Fruit fly (Drosophila melanogaster): Measurements from ENCODE around the gene CG10237.

CG10237 gene

DNA sequence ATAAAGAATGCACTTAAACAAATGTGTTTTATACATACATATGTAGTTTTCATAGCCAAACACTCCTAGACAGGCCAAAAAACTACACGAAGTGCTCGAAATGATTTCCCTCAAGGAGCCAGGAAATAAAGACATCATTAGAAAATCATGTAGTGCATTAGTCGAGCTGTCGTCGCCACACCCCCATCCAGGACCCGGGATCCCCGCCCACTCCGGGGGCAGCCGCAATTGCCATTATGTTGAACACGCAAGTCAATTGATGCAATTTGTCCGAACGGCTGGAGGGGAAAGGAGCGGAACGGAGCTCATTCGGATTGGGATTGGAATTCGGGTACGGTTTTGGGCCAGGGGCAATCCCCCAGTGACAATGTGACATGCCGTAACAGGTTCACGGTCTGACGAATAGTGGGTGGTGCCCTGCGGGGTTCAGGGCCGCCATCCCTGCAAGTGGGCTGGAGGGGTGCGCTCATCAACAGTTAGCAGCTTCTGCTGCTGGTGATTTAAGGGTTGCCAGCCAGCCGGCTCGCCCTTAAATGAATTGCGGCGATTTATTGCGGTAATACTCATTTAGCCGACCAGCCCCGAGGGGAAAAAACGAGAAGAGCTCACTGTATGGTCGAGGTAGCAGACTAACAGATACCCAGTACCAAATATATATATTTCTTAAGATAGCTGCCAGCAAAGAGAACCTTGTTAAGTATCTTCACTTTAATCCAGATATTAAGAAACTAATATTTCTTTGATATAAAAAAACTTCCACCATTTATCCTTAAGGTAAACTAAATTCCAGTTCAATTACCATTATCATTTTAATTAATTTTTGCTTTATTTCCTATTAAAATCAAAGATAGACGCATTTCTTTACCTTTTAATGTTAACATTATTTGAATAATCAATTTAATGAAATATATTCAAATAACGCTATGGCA, 38.1 kb upstream of the CG10237 start (continued):
- TF ChIP-seq Sry-β (GFP tag; optimal IDR thresholded peaks at IDR 0.05): no peak
- TF ChIP-seq sr (GFP tag; IDR thresholded peaks at IDR 0.05): no peak
- no peak for TF ChIP-seq ash1 (GFP tag; optimal IDR thresholded peaks at IDR 0.05)
- no peak for TF ChIP-seq CG9215 (GFP tag; IDR thresholded peaks at IDR 0.05)
- TF ChIP-seq H2.0 (GFP tag; IDR thresholded peaks at IDR 0.05): no peak
- TF ChIP-seq tgo (GFP tag; IDR thresholded peaks at IDR 0.05): no peak
- TF ChIP-seq CG2202 (tag; optimal IDR thresholded peaks at IDR 0.05): no peak
- TF ChIP-seq dysf (GFP tag; IDR thresholded peaks at IDR 0.05): 0 out of 3 replicates have a peak, but pooled peaks have one; percentile 29
- no peak for TF ChIP-seq Sox100B (GFP tag; optimal IDR thresholded peaks at IDR 0.05)
- no peak for TF ChIP-seq wek (GFP tag; optimal IDR thresholded peaks at IDR 0.05)
- TF ChIP-seq row (GFP tag; IDR thresholded peaks at IDR 0.05): no peak
- no peak for TF ChIP-seq CG4424 (GFP tag; optimal IDR thresholded peaks at IDR 0.05)
- peak; percentile 32 for TF ChIP-seq nmo (GFP tag; optimal IDR thresholded peaks at IDR 0.05)
- no peak for TF ChIP-seq exex (tag; optimal IDR thresholded peaks at IDR 0.05)
- TF ChIP-seq vfl (GFP tag; optimal IDR thresholded peaks at IDR 0.05): no peak
- TF ChIP-seq pnt (GFP tag; optimal IDR thresholded peaks at IDR 0.05): no peak
- no peak for TF ChIP-seq pho (GFP tag; optimal IDR thresholded peaks at IDR 0.05)
- TF ChIP-seq Hr78 (GFP tag; optimal IDR thresholded peaks at IDR 0.05): no peak
- no peak for TF ChIP-seq Meics (GFP tag; optimal IDR thresholded peaks at IDR 0.05)
- TF ChIP-seq CG17385 (GFP tag; optimal IDR thresholded peaks at IDR 0.05): no peak
- TF ChIP-seq CG9609 (GFP tag; optimal IDR thresholded peaks at IDR 0.05): no peak
- TF ChIP-seq B-H2 (GFP tag; optimal IDR thresholded peaks at IDR 0.05): no peak
- TF ChIP-seq lmd (GFP tag; IDR thresholded peaks at IDR 0.05): no peak
- no peak for TF ChIP-seq HHEX (GFP tag; optimal IDR thresholded peaks at IDR 0.05)
- no peak for TF ChIP-seq HLH54F (GFP tag; optimal IDR thresholded peaks at IDR 0.05)
- TF ChIP-seq CG7987 (GFP tag; optimal IDR thresholded peaks at IDR 0.05): no peak
- peak; percentile 3 for TF ChIP-seq CG14710 (tag; optimal IDR thresholded peaks at IDR 0.05)
- TF ChIP-seq CG11560 (tag; IDR thresholded peaks at IDR 0.05): no peak
- TF ChIP-seq CG3163 (GFP tag; optimal IDR thresholded peaks at IDR 0.05): no peak
- TF ChIP-seq unc-4 (GFP tag; IDR thresholded peaks at IDR 0.05; ENCODE audit: partially characterized antibody): no peak
- no peak for TF ChIP-seq ken (GFP tag; IDR thresholded peaks at IDR 0.05)

DNA sequence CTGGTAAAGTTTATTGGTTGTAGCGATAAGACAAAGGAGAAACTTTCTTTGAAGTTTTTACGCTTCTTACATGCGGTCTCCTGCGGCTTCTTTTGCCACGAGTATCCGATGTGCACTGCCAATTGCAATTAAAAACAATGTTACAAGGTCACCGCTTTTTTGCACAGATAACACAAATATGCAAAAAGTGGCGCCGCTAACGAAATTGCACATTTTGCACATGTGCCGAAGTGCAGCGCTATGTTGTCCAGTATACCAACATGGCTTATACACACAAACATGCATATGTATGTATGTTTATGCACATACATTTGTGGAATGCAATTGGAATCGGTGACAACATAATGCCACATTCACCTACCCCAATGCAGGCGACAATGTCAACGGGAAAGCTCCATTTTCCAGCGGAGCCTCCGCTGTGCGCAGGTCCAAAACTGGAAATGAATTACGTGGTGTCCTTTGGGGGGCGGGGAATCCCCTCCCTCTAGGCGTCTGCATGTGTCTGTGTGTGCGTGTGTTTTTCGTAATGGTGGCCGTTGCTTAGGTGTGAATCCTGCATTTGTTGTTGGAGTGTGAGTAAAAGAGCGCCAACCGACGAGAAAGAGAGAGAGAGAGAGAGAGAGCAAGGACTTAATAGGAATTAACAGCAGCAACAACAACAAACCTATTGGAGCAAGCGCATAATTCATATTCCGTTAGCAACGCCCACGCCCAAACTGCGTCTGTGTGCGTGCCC, 36.9 kb upstream of the CG10237 start:
- TF ChIP-seq slp2 (GFP tag; optimal IDR thresholded peaks at IDR 0.05) (no peak), wor (GFP tag; IDR thresholded peaks at IDR 0.05) (no peak), abd-A (tag; optimal IDR thresholded peaks at IDR 0.05) (peak; percentile 83), Elba2 (GFP tag; optimal IDR thresholded peaks at IDR 0.05) (no peak), D (optimal IDR thresholded peaks at IDR 0.05) (peak; percentile 51), D (GFP tag; optimal IDR thresholded peaks at IDR 0.05) (no peak), CG6813 (GFP tag; optimal IDR thresholded peaks at IDR 0.05) (no peak), Nf-YC (tag; optimal IDR thresholded peaks at IDR 0.05) (peak; percentile 91), esg (GFP tag; conservative IDR thresholded peaks at IDR 0.05) (no peak), CG8359 (GFP tag; optimal IDR thresholded peaks at IDR 0.05; ENCODE audit: borderline replicate concordance) (no peak), cg (GFP tag; optimal IDR thresholded peaks at IDR 0.05) (peak; percentile 66), sqz (GFP tag; optimal IDR thresholded peaks at IDR 0.05) (no peak), chinmo (GFP tag; IDR thresholded peaks at IDR 0.05; ENCODE audit: partially characterized antibody) (0 out of 4 replicates have a peak, but pooled peaks have one; percentile 23), zen2 (GFP tag; IDR thresholded peaks at IDR 0.05; ENCODE audit: partially characterized antibody) (no peak), Trl (optimal IDR thresholded peaks at IDR 0.05) (peak; percentile 14 to 51), Trl (GFP tag; optimal IDR thresholded peaks at IDR 0.05) (no peak), bigmax (GFP tag; optimal IDR thresholded peaks at IDR 0.05) (no peak), Deaf1 (tag; optimal IDR thresholded peaks at IDR 0.05) (peak; percentile 57)
